Fruit fly (Drosophila melanogaster): ENCODE measurements around the gene CG32085.

Gene CG32085

DNA sequence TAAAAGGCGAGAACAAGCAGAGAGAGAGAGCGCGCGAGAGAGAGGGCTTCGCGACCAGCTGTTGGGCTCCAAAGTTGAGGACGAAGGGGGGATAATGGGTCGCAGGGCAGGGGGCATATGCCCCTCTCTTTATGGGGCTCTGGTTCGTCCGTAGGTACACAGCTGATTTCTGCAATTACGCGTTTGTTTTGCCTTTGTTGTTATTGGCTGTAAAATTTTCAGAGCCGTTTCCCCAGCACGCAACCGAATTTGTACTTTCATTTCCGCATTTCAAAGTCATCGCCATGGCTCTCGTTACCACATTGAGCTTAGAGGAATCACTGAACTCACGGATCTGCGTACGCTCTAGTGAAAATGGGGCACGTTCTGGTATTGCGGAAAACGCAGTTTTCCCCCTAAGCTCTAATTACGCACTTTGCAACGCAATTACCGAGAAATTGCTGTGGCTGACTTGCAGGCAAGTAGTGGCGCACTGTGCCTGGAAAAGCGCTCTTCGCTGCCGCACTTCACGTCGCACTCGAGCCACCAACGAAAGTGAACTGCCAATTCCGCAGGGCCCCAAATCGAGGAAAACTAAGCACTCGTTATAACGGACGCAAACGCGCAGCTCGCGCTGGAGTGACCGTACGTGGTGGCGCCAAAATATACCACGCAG is 28.0 kb upstream of the CG32085 start, which contains the start of gene CG11658:
CG11658 (minus strand) TSS at position 576 of the 655 bp plus-strand sequence.
- no peak for TF ChIP-seq pan (optimal IDR thresholded peaks at IDR 0.05)
- no peak for TF ChIP-seq psq (optimal IDR thresholded peaks at IDR 0.05)
- TF ChIP-seq EcR (GFP tag; optimal IDR thresholded peaks at IDR 0.05), result no peak
- peak; percentile 97 for TF ChIP-seq Dll (optimal IDR thresholded peaks at IDR 0.05)

DNA sequence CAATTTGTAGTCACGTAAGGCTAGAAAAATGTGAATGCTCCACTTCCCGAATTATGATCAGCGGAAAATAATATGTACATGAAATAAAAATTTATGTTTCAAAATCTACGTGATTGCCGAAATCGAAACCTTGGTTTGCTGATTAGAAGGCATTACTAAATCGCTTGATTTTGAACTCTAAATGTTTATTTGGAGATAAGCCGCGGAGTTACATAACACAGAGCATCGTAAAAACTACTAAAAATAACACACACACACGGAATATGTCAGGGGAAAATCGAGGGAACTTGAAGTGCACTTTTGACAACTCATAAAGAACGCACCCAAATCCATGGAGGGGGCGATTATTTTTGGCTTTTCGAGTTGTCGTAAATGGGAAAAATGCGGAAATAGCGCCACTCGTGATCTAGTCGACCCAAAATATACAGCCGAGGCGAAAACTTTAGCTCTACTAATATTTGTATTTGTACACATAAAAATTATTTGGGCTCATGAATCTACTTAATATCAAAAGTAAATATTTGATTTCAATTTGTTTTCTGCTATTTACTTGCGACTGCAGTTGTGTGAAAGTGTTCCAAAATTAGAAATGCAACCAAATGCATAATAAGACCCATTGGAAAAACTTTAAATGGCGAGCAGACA is 24.9 kb upstream of the CG32085 start:
- TF ChIP-seq usp (GFP tag; optimal IDR thresholded peaks at IDR 0.05) (no peak), pan (optimal IDR thresholded peaks at IDR 0.05) (no peak), Dll (optimal IDR thresholded peaks at IDR 0.05) (no peak), psq (optimal IDR thresholded peaks at IDR 0.05) (no peak), EcR (GFP tag; optimal IDR thresholded peaks at IDR 0.05) (no peak), CG8478 (optimal IDR thresholded peaks at IDR 0.05) (no peak)

DNA sequence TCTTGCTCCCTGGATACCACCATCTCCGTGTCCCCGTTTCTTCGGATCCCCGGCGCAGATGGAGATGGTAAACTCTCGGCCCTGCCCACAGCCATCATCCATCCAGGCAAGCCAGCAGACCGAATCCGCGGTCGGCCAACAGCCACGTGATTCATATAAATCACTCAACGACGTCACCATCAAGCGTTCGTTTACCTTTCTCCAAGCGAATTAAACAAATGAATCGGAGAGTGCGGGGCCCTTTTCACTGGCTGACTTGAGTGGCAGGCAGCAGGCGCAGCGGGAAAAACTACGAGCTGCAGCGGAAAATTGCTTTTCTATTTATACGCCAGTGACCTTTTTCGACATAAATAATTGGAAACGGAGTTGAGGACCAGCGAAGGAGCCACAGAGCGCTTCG is 23.4 kb upstream of the CG32085 start:
- TF ChIP-seq EcR (GFP tag; optimal IDR thresholded peaks at IDR 0.05), result peak in 1 of 2 experiments; percentile 77
- no peak for TF ChIP-seq pan (optimal IDR thresholded peaks at IDR 0.05)

DNA sequence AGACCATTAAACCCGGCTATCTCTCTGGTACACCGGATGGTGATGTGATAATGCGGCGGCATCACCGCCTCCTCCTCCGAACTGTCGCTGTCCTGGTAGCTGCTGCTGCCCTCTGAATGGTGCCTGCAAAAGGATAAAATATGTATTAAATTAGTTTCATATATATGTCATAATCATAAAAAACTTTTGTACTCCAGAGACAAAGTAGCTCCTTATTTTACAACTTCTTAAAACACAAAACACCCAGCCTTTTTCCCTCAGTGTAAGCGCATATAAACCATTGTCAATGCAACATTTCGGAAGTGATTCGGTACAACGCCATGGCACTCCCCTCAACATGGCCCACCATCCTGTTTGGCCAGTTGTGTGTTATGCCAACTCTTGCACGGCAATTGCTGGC is 21.5 kb upstream of the CG32085 start:
- TF ChIP-seq psq (optimal IDR thresholded peaks at IDR 0.05) (no peak), EcR (GFP tag; optimal IDR thresholded peaks at IDR 0.05) (no peak), Dll (optimal IDR thresholded peaks at IDR 0.05) (no peak), pan (optimal IDR thresholded peaks at IDR 0.05) (no peak), CG8478 (optimal IDR thresholded peaks at IDR 0.05) (no peak), usp (GFP tag; optimal IDR thresholded peaks at IDR 0.05) (no peak)

DNA sequence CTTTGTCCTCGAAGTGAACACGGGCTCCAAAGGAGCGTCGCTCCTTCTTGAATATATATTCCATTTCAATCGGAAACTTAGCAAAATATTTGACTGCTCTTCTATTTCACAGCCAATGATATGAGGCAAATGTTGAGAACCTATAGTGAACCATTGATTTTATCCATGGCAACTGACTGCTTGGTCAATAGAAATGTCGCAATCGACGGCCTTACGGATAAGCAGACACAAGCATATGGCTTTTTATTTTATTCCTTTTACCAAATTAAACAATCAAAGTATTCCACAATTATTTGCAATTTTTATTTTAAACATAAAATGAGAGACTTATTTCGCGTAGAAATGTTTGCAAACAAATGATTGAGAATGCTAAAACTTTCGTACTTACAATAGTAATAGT is 19.0 kb upstream of the CG32085 start, which contains the start of gene Dnai2:
Dnai2 (minus strand) TSS at position 101 of the 400 bp plus-strand sequence.
- TF ChIP-seq EcR (GFP tag; optimal IDR thresholded peaks at IDR 0.05), result no peak
- TF ChIP-seq usp (GFP tag; optimal IDR thresholded peaks at IDR 0.05), result no peak
- TF ChIP-seq CG8478 (optimal IDR thresholded peaks at IDR 0.05), result no peak
- no peak for TF ChIP-seq pan (optimal IDR thresholded peaks at IDR 0.05)
- no peak for TF ChIP-seq psq (optimal IDR thresholded peaks at IDR 0.05)
- TF ChIP-seq Dll (optimal IDR thresholded peaks at IDR 0.05), result no peak

DNA sequence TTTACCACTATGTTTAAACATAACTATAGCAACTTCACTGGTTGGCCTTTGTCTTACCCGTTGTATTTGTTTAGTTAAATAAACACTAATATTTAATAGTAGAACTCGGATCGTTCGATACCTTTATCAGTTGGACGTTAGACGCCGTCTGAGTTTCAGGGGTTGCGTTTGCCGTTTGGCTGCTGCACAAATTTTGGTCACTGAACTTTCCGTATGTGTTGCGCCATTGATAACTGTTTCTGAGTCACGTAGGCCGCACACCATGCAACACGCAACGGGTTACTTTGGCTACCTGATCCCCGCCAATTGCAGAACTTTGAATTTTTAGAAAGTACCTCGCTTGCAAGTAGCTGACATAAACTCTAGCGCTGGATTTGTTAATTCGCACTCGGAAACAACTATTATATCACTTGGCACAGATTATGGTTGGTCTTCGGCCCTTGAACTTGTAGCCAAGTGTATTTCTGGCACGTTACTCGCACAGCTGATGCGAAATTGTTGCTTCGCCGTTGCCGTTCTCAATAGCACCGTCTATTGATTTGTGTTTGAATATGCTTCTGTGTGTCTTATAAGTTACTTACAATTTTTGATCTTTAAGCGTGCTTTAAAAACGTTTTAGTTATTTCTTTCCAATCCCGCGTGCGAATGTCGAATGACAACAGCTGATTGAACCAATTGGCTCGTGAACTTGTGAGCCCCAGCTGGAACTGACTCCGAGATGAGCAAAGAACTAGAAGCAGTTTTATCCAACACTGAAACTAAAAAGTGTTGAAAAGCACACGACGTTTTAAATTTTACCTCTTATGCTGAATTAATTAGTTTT is 16.4 kb upstream of the CG32085 start, which contains the start of gene Dph1:
Dph1 (minus strand) TSS at position 670 of the 823 bp plus-strand sequence.
- TF ChIP-seq EcR (GFP tag; optimal IDR thresholded peaks at IDR 0.05), result peak in 1 of 2 experiments; percentile 56
- no peak for TF ChIP-seq pan (optimal IDR thresholded peaks at IDR 0.05)
- TF ChIP-seq usp (GFP tag; optimal IDR thresholded peaks at IDR 0.05), result no peak
- TF ChIP-seq psq (optimal IDR thresholded peaks at IDR 0.05), result no peak

DNA sequence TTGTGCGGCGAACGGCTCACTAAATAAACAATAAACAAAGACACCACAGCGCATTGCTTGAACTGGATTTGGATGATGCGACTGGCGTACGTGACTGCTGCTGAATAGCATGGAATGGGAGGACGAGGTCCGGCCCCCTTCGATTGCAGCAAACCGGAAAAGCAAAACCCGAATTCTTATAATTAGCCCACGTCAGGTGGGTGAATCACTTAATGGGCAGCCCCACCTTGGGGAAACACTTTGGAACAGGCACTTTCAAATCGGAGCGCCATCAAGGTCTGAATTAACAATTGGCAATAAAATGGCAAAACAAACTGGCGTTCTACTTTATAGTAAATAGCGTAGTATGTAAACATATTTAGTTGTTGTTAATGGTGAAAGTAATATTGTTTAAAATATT is 15.7 kb upstream of the CG32085 start:
- TF ChIP-seq usp (GFP tag; optimal IDR thresholded peaks at IDR 0.05) (no peak), Dll (optimal IDR thresholded peaks at IDR 0.05) (no peak), psq (optimal IDR thresholded peaks at IDR 0.05) (no peak), CG8478 (optimal IDR thresholded peaks at IDR 0.05) (no peak), EcR (GFP tag; optimal IDR thresholded peaks at IDR 0.05) (no peak), pan (optimal IDR thresholded peaks at IDR 0.05) (no peak)

DNA sequence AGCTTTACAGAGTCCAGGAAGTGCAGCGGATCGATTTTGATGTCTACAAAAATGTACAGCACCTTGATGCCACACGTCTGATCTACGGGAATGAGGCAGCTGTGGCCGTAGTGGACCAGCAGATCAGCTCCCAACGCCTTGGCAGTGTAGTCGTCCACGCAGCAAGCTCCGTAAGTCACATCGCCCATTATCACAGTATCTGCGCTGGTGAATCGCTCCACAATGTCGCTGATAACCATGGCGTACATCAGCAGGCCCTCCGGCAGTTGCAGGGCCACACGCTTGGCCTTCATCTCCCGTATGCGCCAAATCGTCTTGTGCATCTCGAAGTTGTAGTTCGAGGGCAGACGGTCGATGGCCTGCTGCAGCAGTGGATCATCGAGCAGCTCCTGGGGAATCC is 14.9 kb upstream of the CG32085 start:
- TF ChIP-seq CG8478 (optimal IDR thresholded peaks at IDR 0.05) (no peak), pan (optimal IDR thresholded peaks at IDR 0.05) (no peak), EcR (GFP tag; optimal IDR thresholded peaks at IDR 0.05) (no peak), Dll (optimal IDR thresholded peaks at IDR 0.05) (no peak), psq (optimal IDR thresholded peaks at IDR 0.05) (no peak)

DNA sequence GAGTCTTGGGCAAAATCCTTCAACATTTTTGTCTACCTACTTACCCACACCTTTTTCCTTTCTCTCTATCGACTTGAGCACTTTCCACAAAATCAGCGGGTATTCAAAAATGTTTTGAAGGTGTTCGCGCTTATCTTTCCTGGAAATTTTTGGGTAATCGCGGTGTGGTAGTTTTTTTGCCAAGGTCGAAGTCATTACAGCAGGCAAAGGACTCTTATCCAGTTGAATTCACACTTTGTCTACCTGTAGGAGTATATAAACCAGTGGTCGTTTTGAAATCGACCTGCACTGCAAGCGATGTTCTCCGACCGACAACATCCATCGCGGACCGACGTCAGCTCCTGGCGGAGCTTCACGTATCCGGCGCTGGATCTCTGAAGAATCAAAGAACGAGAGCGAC is 12.7 kb upstream of the CG32085 start:
- TF ChIP-seq CG8478 (optimal IDR thresholded peaks at IDR 0.05), result no peak
- TF ChIP-seq usp (GFP tag; optimal IDR thresholded peaks at IDR 0.05), result no peak
- no peak for TF ChIP-seq pan (optimal IDR thresholded peaks at IDR 0.05)
- no peak for TF ChIP-seq Dll (optimal IDR thresholded peaks at IDR 0.05)
- no peak for TF ChIP-seq psq (optimal IDR thresholded peaks at IDR 0.05)
- TF ChIP-seq EcR (GFP tag; optimal IDR thresholded peaks at IDR 0.05), result no peak

DNA sequence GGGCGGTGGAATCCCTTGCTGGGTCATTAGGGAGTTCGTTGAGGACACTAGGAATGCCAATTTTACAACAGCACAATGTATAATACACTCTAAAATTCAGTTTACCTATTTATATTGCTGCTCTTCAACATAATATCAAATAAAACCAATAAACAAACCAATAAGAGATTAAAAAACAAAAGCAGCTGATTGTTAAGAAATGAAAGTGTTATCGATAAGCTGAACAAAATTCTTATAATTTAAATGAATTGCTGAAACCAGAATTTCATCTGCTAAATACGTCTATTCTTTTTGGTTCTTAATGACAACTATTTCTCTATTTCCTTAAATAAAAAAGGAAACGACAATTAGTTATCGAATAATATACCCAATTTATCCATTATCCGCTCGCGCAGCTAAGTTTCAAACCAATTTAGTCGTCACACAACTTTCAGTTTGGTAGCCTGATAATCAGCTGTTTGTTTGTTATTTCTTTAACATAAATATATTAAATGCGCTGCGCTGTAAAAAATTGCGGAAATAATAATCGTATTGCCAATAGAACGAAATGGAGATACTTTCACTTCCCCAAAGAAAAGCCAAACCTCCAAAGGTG is 11.2 kb upstream of the CG32085 start, which contains the start of the genes Pldn and CG14135:
Pldn (minus strand) TSS at position 197 of the 595 bp plus-strand sequence.
CG14135 (plus strand) TSS at position 369 of the 595 bp plus-strand sequence.
- TF ChIP-seq EcR (GFP tag; optimal IDR thresholded peaks at IDR 0.05) (no peak), Dll (optimal IDR thresholded peaks at IDR 0.05) (no peak), pan (optimal IDR thresholded peaks at IDR 0.05) (no peak), psq (optimal IDR thresholded peaks at IDR 0.05) (no peak), usp (GFP tag; optimal IDR thresholded peaks at IDR 0.05) (no peak), CG8478 (optimal IDR thresholded peaks at IDR 0.05) (no peak)

DNA sequence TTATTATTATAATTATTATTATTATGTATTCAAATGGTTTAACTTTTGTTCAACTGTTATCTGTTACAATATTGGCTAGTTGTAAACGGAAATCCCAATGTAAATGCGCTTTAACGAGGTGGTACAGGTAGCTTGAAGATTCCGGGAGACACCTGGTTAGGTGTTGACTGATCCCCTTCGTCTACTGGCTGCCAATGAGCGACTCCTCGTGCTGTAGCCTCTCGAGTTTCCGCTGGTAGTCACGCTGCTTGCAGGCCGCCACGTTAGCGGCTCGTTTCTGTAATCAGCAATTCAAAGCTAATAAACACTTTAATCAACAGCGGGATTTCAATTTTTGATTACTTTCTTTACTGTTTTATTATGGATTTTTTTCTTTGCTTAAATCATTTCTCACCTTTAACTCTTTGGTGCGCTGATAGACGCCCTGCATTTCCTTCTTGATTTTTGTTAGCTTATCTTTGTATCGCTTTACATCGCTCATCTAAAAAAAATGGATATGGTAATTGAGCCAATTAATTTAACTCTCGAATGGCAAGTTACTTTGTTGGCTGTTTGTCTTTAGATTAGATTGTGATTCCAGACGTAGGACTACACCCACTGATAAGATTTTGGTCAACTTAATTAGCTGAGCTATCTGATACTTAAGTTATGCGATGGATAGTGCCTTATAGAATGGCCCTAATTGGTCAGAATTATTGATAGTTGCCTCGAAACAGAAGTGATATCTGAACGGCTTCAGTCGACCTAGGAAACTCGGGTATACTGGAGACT is 9.9 kb upstream of the CG32085 start:
- no peak for TF ChIP-seq CG8478 (optimal IDR thresholded peaks at IDR 0.05)
- TF ChIP-seq usp (GFP tag; optimal IDR thresholded peaks at IDR 0.05), result no peak
- no peak for TF ChIP-seq psq (optimal IDR thresholded peaks at IDR 0.05)
- TF ChIP-seq pan (optimal IDR thresholded peaks at IDR 0.05), result no peak
- no peak for TF ChIP-seq Dll (optimal IDR thresholded peaks at IDR 0.05)
- TF ChIP-seq EcR (GFP tag; optimal IDR thresholded peaks at IDR 0.05), result no peak
